Worm (Caenorhabditis elegans) whole organism, midembryonic: ENCODE data around the gene F53F4.16.

Experiments used
- T22C8.4 ChIP-seq: fragments of 200-800 bp; sonication (Bioruptor generic); IDR thresholded peaks from 2 replicates; pipeline ENCODE4 v1.3.6; 2022; ENCODE audit warnings: missing genetic modification characterization, missing compliant biosample characterization
- cog-1 ChIP-seq: sonication (generic microtip); optimal IDR thresholded peaks from 2 replicates; lab custom pipeline; 2016; ENCODE audit warnings: missing genetic modification characterization, missing compliant biosample characterization
- flt-1 ChIP-seq: fragments of 200-800 bp; sonication (Bioruptor generic); IDR thresholded peaks from 2 replicates; pipeline ENCODE4 v1.3.6; 2022; ENCODE audit warnings: missing genetic modification characterization, missing compliant biosample characterization
- klf-2 ChIP-seq: fragments of 200-800 bp; sonication (Bioruptor generic); conservative IDR thresholded peaks from 2 replicates; pipeline ENCODE4 v1.3.6; 2022; ENCODE audit warnings: missing genetic modification reagents, missing genetic modification characterization, missing compliant biosample characterization
- med-1 ChIP-seq: sonication (generic microtip); optimal IDR thresholded peaks from 2 replicates; lab custom pipeline; 2017; ENCODE audit warnings: missing genetic modification characterization, mild to moderate bottlenecking, missing compliant biosample characterization, antibody characterized with exemption, missing genetic modification reagents; ENCODE audit not compliant: insufficient read depth
- ref-1 ChIP-seq: fragments of 200-800 bp; sonication (Bioruptor generic); conservative IDR thresholded peaks from 2 replicates; pipeline ENCODE4 v1.3.6; 2022; ENCODE audit warnings: missing genetic modification reagents, missing genetic modification characterization, missing compliant biosample characterization
- tab-1 ChIP-seq: fragments of 200-800 bp; sonication (Bioruptor generic); IDR thresholded peaks from 2 replicates; pipeline ENCODE4 v1.3.6; 2022; ENCODE audit warnings: missing genetic modification characterization, missing compliant biosample characterization
- ztf-23 ChIP-seq: fragments of 200-800 bp; sonication (Bioruptor generic); IDR thresholded peaks from 2 replicates; pipeline ENCODE4 v1.3.6; 2022; ENCODE audit warnings: missing genetic modification reagents, missing genetic modification characterization, missing compliant biosample characterization
- ztf-29 ChIP-seq: fragments of 200-800 bp; sonication (Bioruptor generic); IDR thresholded peaks from 2 replicates; pipeline ENCODE4 v1.3.6; 2022; ENCODE audit warnings: missing genetic modification reagents, missing genetic modification characterization, missing compliant biosample characterization

The F53F4.16 gene

DNA sequence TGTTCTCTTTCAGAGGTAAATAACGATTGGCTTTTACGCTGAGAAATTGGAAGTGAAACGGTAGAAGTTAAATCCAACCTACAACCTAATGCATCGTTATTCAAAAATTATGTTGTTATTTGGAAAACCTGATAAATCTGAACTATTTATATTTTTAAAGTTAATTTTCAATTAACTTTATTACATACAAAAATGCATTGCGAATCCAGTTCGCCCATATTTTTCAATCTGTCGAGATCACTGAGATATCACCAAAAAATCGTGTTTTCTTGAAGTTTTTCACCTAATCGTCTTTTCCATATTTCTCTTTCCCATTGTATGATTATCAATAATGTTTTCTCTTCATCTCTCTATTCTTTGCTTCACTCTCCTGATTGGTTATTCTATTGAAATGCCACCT is 944 bp downstream of the F53F4.16 start, which contains the start of gene F53F4.15:
Gene F53F4.15, plus strand, starts transcription at position 301 of the 400 bp plus-strand sequence.
- TF ChIP-seq ztf-29 (GFP tag; lab: Robert Waterston, UW) = no peak
- no peak for TF ChIP-seq ztf-23 (GFP tag; lab: Robert Waterston, UW)
- TF ChIP-seq flt-1 (GFP tag; lab: Robert Waterston, UW) = no peak
- TF ChIP-seq ref-1 = no peak
- TF ChIP-seq cog-1 (tag; lab: Kevin White, UChicago) = no peak
- no peak for TF ChIP-seq T22C8.4 (GFP tag; lab: Robert Waterston, UW)
- TF ChIP-seq klf-2 (GFP tag; lab: Robert Waterston, UW) = no peak

ce11 chrV:13619752-13620151 is 1.9 kb downstream of the F53F4.16 start, which contains the start of gene srd-11:
srd-11 (minus strand) TSS chrV:13619852.
- no peak for TF ChIP-seq ref-1
- no peak for TF ChIP-seq ztf-23 (GFP tag; lab: Robert Waterston, UW)
- TF ChIP-seq med-1 (GFP tag; lab: Kevin White, UChicago) = no peak
- no peak for TF ChIP-seq tab-1 (GFP tag; lab: Robert Waterston, UW)
- no peak for TF ChIP-seq cog-1 (tag; lab: Kevin White, UChicago)
- no peak for TF ChIP-seq klf-2 (GFP tag; lab: Robert Waterston, UW)
- no peak for TF ChIP-seq ztf-29 (GFP tag; lab: Robert Waterston, UW)
- no peak for TF ChIP-seq T22C8.4 (GFP tag; lab: Robert Waterston, UW)
- TF ChIP-seq flt-1 (GFP tag; lab: Robert Waterston, UW) = no peak

DNA sequence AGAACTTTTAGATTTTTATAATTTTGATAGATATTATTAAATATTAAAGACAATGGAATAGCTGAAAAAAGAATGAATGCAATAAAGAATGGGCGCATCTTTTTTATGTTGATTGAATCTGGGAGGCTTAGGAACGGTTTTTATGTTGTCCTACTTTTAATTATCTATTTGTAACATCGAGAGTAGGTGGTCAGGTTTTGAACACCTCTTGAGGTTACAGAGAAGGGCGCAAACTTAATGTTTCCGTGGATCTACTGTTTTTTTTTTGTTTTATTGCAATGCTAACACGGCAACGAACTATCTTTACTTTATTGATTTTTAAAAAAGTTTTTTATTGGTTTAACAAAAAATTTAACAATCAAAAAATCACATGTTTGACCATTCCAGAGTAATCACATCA is 7.8 kb downstream of the F53F4.16 start, which contains the start of gene F53F4.7:
Gene F53F4.7, minus strand, starts transcription at position 101 of the 400 bp plus-strand sequence.
- TF ChIP-seq ztf-23 (GFP tag; lab: Robert Waterston, UW) (no peak), med-1 (GFP tag; lab: Kevin White, UChicago) (no peak), T22C8.4 (GFP tag; lab: Robert Waterston, UW) (no peak), flt-1 (GFP tag; lab: Robert Waterston, UW) (no peak), tab-1 (GFP tag; lab: Robert Waterston, UW) (no peak), ref-1 (no peak), ztf-29 (GFP tag; lab: Robert Waterston, UW) (no peak), klf-2 (GFP tag; lab: Robert Waterston, UW) (no peak), cog-1 (tag; lab: Kevin White, UChicago) (no peak)

- no peak for TF ChIP-seq med-1 (GFP tag; lab: Kevin White, UChicago)
- no peak for TF ChIP-seq cog-1 (tag; lab: Kevin White, UChicago)
- no peak for TF ChIP-seq ref-1
- no peak for TF ChIP-seq ztf-23 (GFP tag; lab: Robert Waterston, UW)
- TF ChIP-seq ztf-29 (GFP tag; lab: Robert Waterston, UW) = no peak
- TF ChIP-seq tab-1 (GFP tag; lab: Robert Waterston, UW) = no peak
- no peak for TF ChIP-seq klf-2 (GFP tag; lab: Robert Waterston, UW)
- TF ChIP-seq flt-1 (GFP tag; lab: Robert Waterston, UW) = no peak
- no peak for TF ChIP-seq T22C8.4 (GFP tag; lab: Robert Waterston, UW)
Observed at ce11 chrV:13611782-13612181, 9.8 kb downstream of the F53F4.16 start, which contains the start of gene spig-9. spig-9 (minus strand) TSS chrV:13611882.

DNA sequence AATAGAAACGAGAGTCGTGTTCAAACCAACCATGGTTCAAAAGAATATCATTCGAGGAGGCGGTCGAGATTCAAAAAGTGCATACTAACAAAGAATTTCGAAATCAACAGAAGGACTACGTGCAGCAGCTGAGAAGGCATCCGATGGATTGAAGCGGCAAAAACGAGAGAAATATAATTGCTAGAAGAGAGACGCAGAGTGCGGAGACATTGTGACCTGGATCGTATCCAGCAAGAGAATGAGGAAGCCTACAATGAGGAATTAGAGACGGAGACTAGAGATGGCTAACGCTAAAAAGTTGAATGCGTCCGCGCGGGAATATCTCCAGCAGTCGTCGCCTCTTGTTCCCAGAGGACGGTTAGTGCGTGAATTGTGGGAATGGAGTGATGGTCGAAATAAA is 11.8 kb downstream of the F53F4.16 start:
- TF ChIP-seq med-1 (GFP tag; lab: Kevin White, UChicago) (no peak), cog-1 (tag; lab: Kevin White, UChicago) (no peak), ztf-23 (GFP tag; lab: Robert Waterston, UW) (no peak), ztf-29 (GFP tag; lab: Robert Waterston, UW) (no peak), klf-2 (GFP tag; lab: Robert Waterston, UW) (no peak), T22C8.4 (GFP tag; lab: Robert Waterston, UW) (no peak), ref-1 (no peak), tab-1 (GFP tag; lab: Robert Waterston, UW) (no peak), flt-1 (GFP tag; lab: Robert Waterston, UW) (no peak)

- no peak for TF ChIP-seq ztf-23 (GFP tag; lab: Robert Waterston, UW)
- no peak for TF ChIP-seq med-1 (GFP tag; lab: Kevin White, UChicago)
- no peak for TF ChIP-seq ref-1
- no peak for TF ChIP-seq klf-2 (GFP tag; lab: Robert Waterston, UW)
- no peak for TF ChIP-seq ztf-29 (GFP tag; lab: Robert Waterston, UW)
- TF ChIP-seq cog-1 (tag; lab: Kevin White, UChicago) = no peak
- TF ChIP-seq flt-1 (GFP tag; lab: Robert Waterston, UW) = no peak
- TF ChIP-seq tab-1 (GFP tag; lab: Robert Waterston, UW) = no peak
- no peak for TF ChIP-seq T22C8.4 (GFP tag; lab: Robert Waterston, UW)
Observed at ce11 chrV:13608486-13608885, 13.1 kb downstream of the F53F4.16 start.

DNA sequence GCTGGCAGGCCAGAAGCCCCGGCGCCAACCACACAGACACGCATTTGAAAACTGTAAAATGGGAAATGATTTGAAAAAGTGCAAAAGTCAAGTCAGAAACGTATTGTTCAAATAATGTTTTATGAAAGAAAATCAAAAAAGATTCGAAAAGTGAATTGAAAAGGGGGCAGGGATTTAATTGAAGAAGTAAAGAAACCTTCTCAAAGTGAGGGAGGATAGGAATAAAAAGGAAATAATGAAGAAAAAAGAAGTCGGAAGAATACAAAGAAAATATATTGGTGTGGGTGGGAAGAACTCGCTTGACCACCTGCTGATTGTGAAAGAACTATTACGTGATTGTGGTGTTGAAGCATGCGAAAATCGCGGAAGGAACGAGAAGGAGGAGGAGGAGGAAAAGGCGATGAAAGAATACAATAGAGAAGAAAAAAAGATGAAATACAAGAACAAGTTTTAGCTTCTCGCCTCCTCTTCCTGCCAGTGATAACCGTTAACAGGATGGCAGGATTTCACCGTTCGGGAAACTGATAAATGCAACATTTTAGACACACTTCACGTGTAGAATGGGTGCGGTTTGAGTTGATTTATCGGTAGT is 14.9 kb downstream of the F53F4.16 start, which contains the start of gene fmo-4:
Gene fmo-4, minus strand, starts transcription at position 51 of the 592 bp plus-strand sequence.
- no peak for TF ChIP-seq ref-1
- TF ChIP-seq ztf-23 (GFP tag; lab: Robert Waterston, UW) = no peak
- TF ChIP-seq cog-1 (tag; lab: Kevin White, UChicago) = no peak
- no peak for TF ChIP-seq klf-2 (GFP tag; lab: Robert Waterston, UW)

- TF ChIP-seq T22C8.4 (GFP tag; lab: Robert Waterston, UW) = no peak
- TF ChIP-seq ztf-23 (GFP tag; lab: Robert Waterston, UW) = no peak
- TF ChIP-seq ztf-29 (GFP tag; lab: Robert Waterston, UW) = no peak
- no peak for TF ChIP-seq tab-1 (GFP tag; lab: Robert Waterston, UW)
- no peak for TF ChIP-seq med-1 (GFP tag; lab: Kevin White, UChicago)
- no peak for TF ChIP-seq cog-1 (tag; lab: Kevin White, UChicago)
- TF ChIP-seq klf-2 (GFP tag; lab: Robert Waterston, UW) = no peak
- no peak for TF ChIP-seq ref-1
- no peak for TF ChIP-seq flt-1 (GFP tag; lab: Robert Waterston, UW)
Observed at ce11 chrV:13600882-13601281, 20.7 kb downstream of the F53F4.16 start, which contains the start of gene rdy-2. rdy-2 (minus strand) TSS chrV:13600982.

DNA sequence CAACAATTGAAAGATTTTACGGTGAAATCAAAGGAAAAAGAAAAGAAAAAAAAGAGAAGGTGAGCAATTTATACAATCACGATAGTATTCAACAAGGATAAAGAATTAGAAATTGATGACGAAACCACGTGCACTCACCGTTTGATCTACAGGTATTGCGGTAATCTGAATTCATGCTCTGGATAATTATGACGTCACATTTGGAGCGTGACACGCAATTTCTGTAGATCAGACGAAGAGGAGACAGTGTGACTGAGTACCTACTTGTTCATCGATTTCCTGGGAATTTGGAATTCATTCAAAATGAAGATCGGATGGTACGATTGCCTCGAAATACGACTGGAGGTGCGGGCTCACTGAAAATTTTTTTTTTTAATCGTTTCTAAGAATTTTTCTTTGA is 23.2 kb downstream of the F53F4.16 start:
- TF ChIP-seq ztf-29 (GFP tag; lab: Robert Waterston, UW) (no peak), klf-2 (GFP tag; lab: Robert Waterston, UW) (no peak), cog-1 (tag; lab: Kevin White, UChicago) (no peak), med-1 (GFP tag; lab: Kevin White, UChicago) (no peak), ztf-23 (GFP tag; lab: Robert Waterston, UW) (no peak), ref-1 (no peak), flt-1 (GFP tag; lab: Robert Waterston, UW) (no peak), T22C8.4 (GFP tag; lab: Robert Waterston, UW) (no peak), tab-1 (GFP tag; lab: Robert Waterston, UW) (no peak)
